Fruit fly (Drosophila melanogaster) whole organism, embryonic: ENCODE results near the gene Dph3.

Source experiments
- ATbp ChIP-seq: fragments of 200-800 bp; sonication (Bioruptor generic); optimal IDR thresholded peaks from 2 replicates; lab custom pipeline; 2017; ENCODE audit warnings: missing biosample characterization, mild to moderate bottlenecking, missing genetic modification characterization, missing genetic modification reagents
- Atf6 ChIP-seq: fragments of 200-800 bp; sonication (Bioruptor generic); IDR thresholded peaks from 2 replicates; pipeline ENCODE4 v1.3.6; 2022; ENCODE audit warnings: missing biosample characterization, missing genetic modification characterization
- B-H2 ChIP-seq: fragments of 200-800 bp; sonication (Bioruptor generic); optimal IDR thresholded peaks from 2 replicates; lab custom pipeline; 2018; ENCODE audit warnings: missing biosample characterization, mild to moderate bottlenecking, missing genetic modification characterization
- Bdp1 ChIP-seq: fragments of 200-800 bp; sonication (Bioruptor generic); optimal IDR thresholded peaks from 3 replicates; lab custom pipeline; 2016; ENCODE audit warnings: missing biosample characterization, missing genetic modification characterization
- BtbVII ChIP-seq: fragments of 200-800 bp; sonication (Bioruptor generic); optimal IDR thresholded peaks from 3 replicates; lab custom pipeline; 2017; ENCODE audit warnings: missing biosample characterization, mild to moderate bottlenecking, missing genetic modification characterization
- CG10209 ChIP-seq: fragments of 200-800 bp; sonication (Bioruptor generic); optimal IDR thresholded peaks from 3 replicates; lab custom pipeline; 2017; ENCODE audit warnings: missing biosample characterization, mild to moderate bottlenecking, missing genetic modification characterization, missing genetic modification reagents
- CG10543 ChIP-seq: fragments of 200-800 bp; sonication (Bioruptor generic); optimal IDR thresholded peaks from 3 replicates; lab custom pipeline; 2017; ENCODE audit warnings: missing biosample characterization, mild to moderate bottlenecking, missing genetic modification characterization, moderate library complexity
- CG10959 ChIP-seq: fragments of 200-800 bp; sonication (Bioruptor generic); IDR thresholded peaks from 2 replicates; pipeline ENCODE4 v1.3.6; 2022; ENCODE audit warnings: missing biosample characterization, missing genetic modification characterization
- CG11093 ChIP-seq: fragments of 200-800 bp; sonication (Bioruptor generic); IDR thresholded peaks from 3 replicates; pipeline ENCODE4 v1.3.6; 2022; ENCODE audit warnings: missing biosample characterization, missing genetic modification characterization
- CG11456 ChIP-seq: fragments of 200-800 bp; sonication (Bioruptor generic); IDR thresholded peaks from 3 replicates; pipeline ENCODE4 v1.3.6; 2022; ENCODE audit warnings: missing biosample characterization, missing genetic modification characterization
- CG11560 ChIP-seq: fragments of 200-800 bp; sonication (Bioruptor generic); IDR thresholded peaks from 3 replicates; pipeline ENCODE4 v1.3.6; 2022; ENCODE audit warnings: missing biosample characterization, missing genetic modification characterization
- CG12236 ChIP-seq: fragments of 200-800 bp; sonication (Bioruptor generic); optimal IDR thresholded peaks from 2 replicates; lab custom pipeline; 2016; ENCODE audit warnings: missing biosample characterization, missing genetic modification characterization
- CG12299 ChIP-seq: fragments of 200-800 bp; sonication (Bioruptor generic); optimal IDR thresholded peaks from 2 replicates; lab custom pipeline; 2018; ENCODE audit warnings: missing biosample characterization, mild to moderate bottlenecking, missing genetic modification characterization
- CG1602 ChIP-seq: fragments of 200-800 bp; sonication (Bioruptor generic); optimal IDR thresholded peaks from 3 replicates; lab custom pipeline; 2016; ENCODE audit warnings: missing biosample characterization, missing genetic modification characterization
- CG16779 ChIP-seq: fragments of 200-800 bp; sonication (Bioruptor generic); IDR thresholded peaks from 2 replicates; pipeline ENCODE4 v1.3.6; 2022; ENCODE audit warnings: missing biosample characterization, missing genetic modification characterization
- CG17802 ChIP-seq: fragments of 200-800 bp; sonication (Bioruptor generic); optimal IDR thresholded peaks from 2 replicates; lab custom pipeline; 2018; ENCODE audit warnings: missing biosample characterization, mild to moderate bottlenecking, missing genetic modification characterization, moderate library complexity
- CG17912 ChIP-seq: fragments of 200-800 bp; sonication (Bioruptor generic); optimal IDR thresholded peaks from 2 replicates; lab custom pipeline; 2018; ENCODE audit warnings: missing biosample characterization, mild to moderate bottlenecking, missing genetic modification characterization
- CG1792 ChIP-seq: fragments of 200-800 bp; sonication (Bioruptor generic); optimal IDR thresholded peaks from 2 replicates; lab custom pipeline; 2016; ENCODE audit warnings: missing biosample characterization, missing genetic modification characterization
- CG2116 ChIP-seq: fragments of 200-800 bp; sonication (Bioruptor generic); optimal IDR thresholded peaks from 3 replicates; lab custom pipeline; 2018; ENCODE audit warnings: missing biosample characterization, mild to moderate bottlenecking, missing genetic modification characterization
- CG34224 ChIP-seq: fragments of 200-800 bp; sonication (Bioruptor generic); IDR thresholded peaks from 3 replicates; pipeline ENCODE4 v1.3.6; 2022; ENCODE audit warnings: missing biosample characterization, missing genetic modification characterization; ENCODE audit not compliant: partially characterized antibody
- CG4282 ChIP-seq: fragments of 200-800 bp; sonication (Bioruptor generic); optimal IDR thresholded peaks from 2 replicates; lab custom pipeline; 2016; ENCODE audit warnings: missing biosample characterization, missing genetic modification characterization
- CG4360 ChIP-seq: fragments of 200-800 bp; sonication (Bioruptor generic); IDR thresholded peaks from 2 replicates; pipeline ENCODE4 v1.3.6; 2022; ENCODE audit warnings: missing biosample characterization, missing genetic modification characterization
- CG4617 ChIP-seq: fragments of 200-800 bp; sonication (Bioruptor generic); optimal IDR thresholded peaks from 3 replicates; lab custom pipeline; 2016; ENCODE audit warnings: missing biosample characterization, missing genetic modification characterization, borderline replicate concordance
- CG5953 ChIP-seq: fragments of 200-800 bp; sonication (Bioruptor generic); IDR thresholded peaks from 2 replicates; pipeline ENCODE4 v1.3.6; 2022; ENCODE audit warnings: missing biosample characterization, missing genetic modification characterization
- CG8944 ChIP-seq: fragments of 200-800 bp; sonication (Bioruptor generic); optimal IDR thresholded peaks from 3 replicates; lab custom pipeline; 2016; ENCODE audit warnings: missing biosample characterization, missing genetic modification characterization
- Doc2 ChIP-seq: fragments of 200-800 bp; sonication (Bioruptor generic); IDR thresholded peaks from 2 replicates; pipeline ENCODE4 v1.3.6; 2022; ENCODE audit warnings: missing biosample characterization, missing genetic modification characterization
- Dref ChIP-seq: fragments of 200-800 bp; sonication (Bioruptor generic); IDR thresholded peaks from 2 replicates; pipeline ENCODE4 v1.3.6; 2022; ENCODE audit warnings: missing biosample characterization, missing genetic modification characterization
- Ets97D ChIP-seq: fragments of 200-800 bp; sonication (Bioruptor generic); optimal IDR thresholded peaks from 3 replicates; lab custom pipeline; 2016; ENCODE audit warnings: missing biosample characterization, missing genetic modification characterization
- Fer3 ChIP-seq: fragments of 200-800 bp; sonication (Bioruptor generic); optimal IDR thresholded peaks from 2 replicates; lab custom pipeline; 2018; ENCODE audit warnings: missing biosample characterization, mild to moderate bottlenecking, missing genetic modification characterization, moderate library complexity
- HLH4C ChIP-seq: fragments of 200-800 bp; sonication (Bioruptor generic); IDR thresholded peaks from 3 replicates; pipeline ENCODE4 v1.3.6; 2022; ENCODE audit warnings: missing biosample characterization, missing genetic modification characterization; ENCODE audit not compliant: partially characterized antibody
- Opbp ChIP-seq: fragments of 200-800 bp; sonication (Bioruptor generic); IDR thresholded peaks from 3 replicates; pipeline ENCODE4 v1.3.6; 2022; ENCODE audit warnings: missing biosample characterization, missing genetic modification characterization; ENCODE audit not compliant: partially characterized antibody
- Side ChIP-seq: fragments of 200-800 bp; sonication (Bioruptor generic); optimal IDR thresholded peaks from 2 replicates; lab custom pipeline; 2016; ENCODE audit warnings: missing biosample characterization, missing genetic modification characterization
- Six4 ChIP-seq: fragments of 200-800 bp; sonication (Bioruptor generic); optimal IDR thresholded peaks from 2 replicates; lab custom pipeline; 2016; ENCODE audit warnings: missing biosample characterization, missing genetic modification characterization
- Spps ChIP-seq: fragments of 200-800 bp; sonication (Bioruptor generic); optimal IDR thresholded peaks from 2 replicates; lab custom pipeline; 2018; ENCODE audit warnings: missing biosample characterization, mild to moderate bottlenecking, missing genetic modification characterization
- YL-1 ChIP-seq: fragments of 200-800 bp; sonication (Bioruptor generic); optimal IDR thresholded peaks from 3 replicates; lab custom pipeline; 2017; ENCODE audit warnings: missing biosample characterization, mild to moderate bottlenecking, missing genetic modification characterization
- ap ChIP-seq: fragments of 200-800 bp; sonication (Bioruptor generic); IDR thresholded peaks from 2 replicates; pipeline ENCODE4 v1.3.6; 2022; ENCODE audit warnings: missing biosample characterization, missing genetic modification characterization
- az2 ChIP-seq: fragments of 200-800 bp; sonication (Bioruptor generic); optimal IDR thresholded peaks from 3 replicates; lab custom pipeline; 2016; ENCODE audit warnings: missing biosample characterization, missing genetic modification characterization
- btn ChIP-seq: fragments of 200-800 bp; sonication (Bioruptor generic); optimal IDR thresholded peaks from 2 replicates; lab custom pipeline; 2016; ENCODE audit warnings: missing biosample characterization, missing genetic modification characterization
- chif ChIP-seq, 2 experiments: fragments of 200-800 bp; sonication (Bioruptor generic); optimal IDR thresholded peaks; 3 replicates each; lab custom pipeline; 2016; ENCODE audit warnings: missing biosample characterization in 2 of 2, missing genetic modification characterization in 2 of 2
- croc ChIP-seq: fragments of 200-800 bp; sonication (Bioruptor generic); conservative IDR thresholded peaks from 3 replicates; pipeline ENCODE4 v1.3.6; 2022; ENCODE audit warnings: missing biosample characterization, missing genetic modification characterization
- fd64A ChIP-seq: fragments of 200-800 bp; sonication (Bioruptor generic); optimal IDR thresholded peaks from 3 replicates; lab custom pipeline; 2018; ENCODE audit warnings: missing biosample characterization, mild to moderate bottlenecking, missing genetic modification characterization
- her ChIP-seq: fragments of 200-800 bp; sonication (Bioruptor generic); optimal IDR thresholded peaks from 2 replicates; lab custom pipeline; 2016; ENCODE audit warnings: missing biosample characterization, missing genetic modification characterization
- kay ChIP-seq: fragments of 200-800 bp; sonication (Bioruptor generic); optimal IDR thresholded peaks from 2 replicates; lab custom pipeline; 2016; ENCODE audit warnings: missing biosample characterization, missing genetic modification characterization
- lilli ChIP-seq: fragments of 200-800 bp; sonication (Bioruptor generic); optimal IDR thresholded peaks from 3 replicates; lab custom pipeline; 2016; ENCODE audit warnings: missing biosample characterization, missing genetic modification characterization
- nmo ChIP-seq: fragments of 200-800 bp; sonication (Bioruptor generic); optimal IDR thresholded peaks from 2 replicates; lab custom pipeline; 2018; ENCODE audit warnings: missing biosample characterization, mild to moderate bottlenecking, missing genetic modification characterization, moderate library complexity
- pita ChIP-seq: fragments of 200-800 bp; sonication (Bioruptor generic); optimal IDR thresholded peaks from 2 replicates; lab custom pipeline; 2017; ENCODE audit warnings: missing biosample characterization, mild to moderate bottlenecking, missing genetic modification characterization
- pnt ChIP-seq: fragments of 200-800 bp; sonication (Bioruptor generic); optimal IDR thresholded peaks from 3 replicates; lab custom pipeline; 2016; ENCODE audit warnings: missing biosample characterization, missing genetic modification characterization
- tap ChIP-seq: fragments of 200-800 bp; optimal IDR thresholded peaks from 3 replicates; lab custom pipeline; 2019; ENCODE audit warnings: missing biosample characterization, mild to moderate bottlenecking, missing genetic modification characterization, moderate library complexity
- trem ChIP-seq: fragments of 200-800 bp; optimal IDR thresholded peaks from 3 replicates; lab custom pipeline; 2019; ENCODE audit warnings: missing biosample characterization, mild to moderate bottlenecking, missing genetic modification characterization, moderate library complexity

Gene Dph3

DNA sequence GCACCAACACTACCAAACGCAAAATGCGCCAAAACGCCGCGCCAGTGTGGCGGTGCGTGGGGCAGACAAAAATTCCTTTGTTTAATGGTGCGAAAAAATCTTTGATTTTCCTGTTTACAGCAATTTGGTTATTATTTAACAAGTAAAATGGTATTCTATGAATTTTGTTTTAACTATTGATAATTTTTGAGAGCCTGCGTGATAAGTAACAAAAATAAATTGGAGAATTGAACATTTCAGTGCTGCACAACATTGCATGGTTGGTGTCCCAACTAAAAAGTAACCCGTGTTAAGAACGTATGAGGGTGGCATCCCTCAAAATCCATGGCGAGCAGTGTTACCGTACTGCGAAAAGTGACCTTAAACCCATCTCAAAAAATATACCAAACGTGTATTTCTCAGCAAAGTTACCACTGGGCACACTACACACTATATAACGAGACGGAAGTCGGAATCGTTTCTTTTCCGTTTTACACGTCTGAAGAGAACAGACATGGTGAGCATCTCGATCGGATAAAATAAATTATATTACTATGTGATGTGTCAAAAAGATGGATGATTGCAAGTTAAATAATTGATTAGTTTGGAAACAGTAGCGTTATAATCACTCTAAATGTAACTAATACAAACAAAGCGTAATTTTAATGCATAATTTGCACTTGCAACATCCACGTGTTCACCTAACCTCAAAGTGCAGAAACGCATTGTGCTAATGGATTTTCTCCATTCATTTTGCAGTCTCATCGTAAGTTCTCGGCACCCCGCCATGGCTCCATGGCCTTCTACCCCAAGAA lies 10.1 kb upstream of the Dph3 start, which contains the start of the genes CG6693 and RpL3 (continued):
- TF ChIP-seq btn (GFP tag; lab: Kevin White, UChicago) (peak; percentile 47), Dref (GFP tag; lab: Robert Waterston, UW) (peak; percentile 44), ap (GFP tag; lab: Robert Waterston, UW) (peak; percentile 43; the same call in 1 of the 2 replicates), croc (GFP tag; lab: Robert Waterston, UW) (no peak), CG17802 (tag; lab: Kevin White, UChicago) (peak; percentile 23), CG10543 (GFP tag; lab: Kevin White, UChicago) (peak; percentile 82), Ets97D (GFP tag; lab: Kevin White, UChicago) (peak; percentile 98), CG1602 (GFP tag; lab: Kevin White, UChicago) (peak; percentile 21), CG1792 (GFP tag; lab: Kevin White, UChicago) (no peak), Six4 (peak; percentile 27), pita (GFP tag; lab: Kevin White, UChicago) (peak; percentile 87), CG4282 (GFP tag; lab: Kevin White, UChicago) (peak; percentile 5), CG11093 (GFP tag; lab: Robert Waterston, UW) (no peak), Opbp (GFP tag; lab: Robert Waterston, UW) (0 out of 3 replicates have a peak, but pooled peaks have one; percentile 33), CG2116 (peak; percentile 70), CG17912 (GFP tag; lab: Kevin White, UChicago) (peak; percentile 76), BtbVII (peak; percentile 91), B-H2 (peak; percentile 89), ATbp (GFP tag; lab: Kevin White, UChicago) (peak; percentile 71), fd64A (GFP tag; lab: Kevin White, UChicago) (peak; percentile 89), CG4360 (no peak), CG8944 (GFP tag; lab: Kevin White, UChicago) (peak; percentile 4), Fer3 (tag; lab: Kevin White, UChicago) (peak; percentile 88), CG11560 (tag; lab: Robert Waterston, UW) (no peak; the same call in 2 of the 3 replicates), Doc2 (GFP tag; lab: Robert Waterston, UW) (no peak), tap (tag; lab: Kevin White, UChicago) (peak; percentile 84), CG12299 (peak; percentile 83), Side (peak; percentile 63), YL-1 (peak; percentile 98), CG16779 (GFP tag; lab: Robert Waterston, UW) (peak; percentile 80), az2 (GFP tag; lab: Kevin White, UChicago) (peak; percentile 5), Spps (tag; lab: Kevin White, UChicago) (peak; percentile 56), CG34224 (GFP tag; lab: Robert Waterston, UW) (no peak; the same call in 2 of the 3 replicates), nmo (peak; percentile 70), chif (GFP tag; optimal IDR thresholded peaks at IDR 0.05; lab: Kevin White, UChicago) (peak; percentile 26), CG10959 (peak; percentile 40; the same call in 1 of the 2 replicates), pnt (peak; percentile 31), CG10209 (GFP tag; lab: Kevin White, UChicago) (peak; percentile 69), CG5953 (peak; percentile 76), lilli (peak; percentile 90), CG4617 (GFP tag; lab: Kevin White, UChicago) (peak; percentile 50), her (GFP tag; lab: Kevin White, UChicago) (peak; percentile 62), Atf6 (GFP tag; lab: Robert Waterston, UW) (peak; percentile 81), kay (GFP tag; lab: Kevin White, UChicago) (peak; percentile 14), CG11456 (GFP tag; lab: Robert Waterston, UW) (peak; percentile 84), CG12236 (GFP tag; lab: Kevin White, UChicago) (peak; percentile 57), trem (tag; lab: Kevin White, UChicago) (peak; percentile 94), HLH4C (GFP tag; lab: Robert Waterston, UW) (peak; percentile 28; the same call in 2 of the 3 replicates), Bdp1 (peak; percentile 50)
